Worm (Caenorhabditis elegans): Measurements from ENCODE around the gene srx-96.

DNA sequence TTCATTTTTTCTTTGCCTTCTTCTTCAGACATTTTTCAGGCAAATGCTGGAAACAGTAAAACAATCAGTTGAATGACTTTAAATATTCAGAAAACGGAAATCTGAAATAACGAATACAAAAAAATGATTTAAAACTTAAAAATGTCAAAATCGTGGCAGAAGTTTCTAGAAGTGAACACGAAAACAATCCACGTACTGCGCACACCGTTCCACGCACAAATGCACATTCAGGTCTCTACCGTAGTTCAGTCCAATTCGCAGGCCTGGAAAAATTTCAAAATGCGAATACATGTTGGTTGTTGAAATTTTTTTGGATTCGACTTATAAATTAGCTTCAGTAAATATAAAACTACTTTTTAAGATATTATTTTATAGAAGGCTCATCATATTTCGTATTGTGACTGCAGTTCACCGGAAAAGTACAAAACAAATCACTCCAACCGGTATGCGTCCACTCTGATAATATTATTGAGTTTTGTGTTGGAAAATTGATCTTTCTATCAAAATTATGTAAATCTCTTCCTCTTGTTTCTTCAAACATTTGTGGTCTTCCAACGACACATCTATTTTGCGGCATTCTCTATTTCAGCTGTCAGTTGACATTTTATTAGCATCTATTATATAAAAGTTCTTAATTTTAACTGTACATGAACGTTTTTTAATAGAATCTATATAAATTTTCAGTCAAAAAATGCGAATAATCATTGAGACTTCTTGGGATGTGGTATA is 39.1 kb upstream of the srx-96 start, which contains the start of the genes mip-2 and F58G11.4:
- TF ChIP-seq lin-13 (GFP tag; optimal IDR thresholded peaks at IDR 0.05): no peak
- no peak for TF ChIP-seq nhr-23 (tag; optimal IDR thresholded peaks at IDR 0.05)
- no peak for TF ChIP-seq blmp-1 (tag; optimal IDR thresholded peaks at IDR 0.05; ENCODE audit: insufficient read depth)
- no peak for TF ChIP-seq unc-62 (GFP tag; optimal IDR thresholded peaks at IDR 0.05)
- no peak for TF ChIP-seq nhr-25 (tag; optimal IDR thresholded peaks at IDR 0.05)
- TF ChIP-seq ama-1 (optimal IDR thresholded peaks at IDR 0.05): no peak
- TF ChIP-seq egl-27 (tag; optimal IDR thresholded peaks at IDR 0.05): no peak
- no peak for TF ChIP-seq ztf-1 (GFP tag; conservative IDR thresholded peaks at IDR 0.05)
- no peak for TF ChIP-seq aly-2 (tag; optimal IDR thresholded peaks at IDR 0.05)
- TF ChIP-seq peb-1 (tag; optimal IDR thresholded peaks at IDR 0.05): no peak
- TF ChIP-seq ztf-4 (tag; optimal IDR thresholded peaks at IDR 0.05): no peak
- no peak for TF ChIP-seq fos-1 (tag; optimal IDR thresholded peaks at IDR 0.05)
- no peak for TF ChIP-seq nhr-11 (tag; optimal IDR thresholded peaks at IDR 0.05)
- no peak for TF ChIP-seq lin-39 (tag; optimal IDR thresholded peaks at IDR 0.05)
